Worm (Caenorhabditis elegans): ENCODE results near the gene fip-7.
"Not testable (repeated sequence)": the region's sequence is repeated elsewhere in the genome, so short reads cannot be mapped to it uniquely, and the experiment has no call there.

- not testable (repeated sequence) for TF ChIP-seq mef-2 (tag; optimal IDR thresholded peaks at IDR 0.05); hlh-17 (GFP tag; optimal IDR thresholded peaks at IDR 0.05; ENCODE audit: borderline replicate concordance); ceh-90 (tag; optimal IDR thresholded peaks at IDR 0.05); ama-1 (optimal IDR thresholded peaks at IDR 0.05); lsy-2 (tag; optimal IDR thresholded peaks at IDR 0.05); nhr-76 (tag; optimal IDR thresholded peaks at IDR 0.05); nhr-84 (tag; optimal IDR thresholded peaks at IDR 0.05); unc-62 (GFP tag; optimal IDR thresholded peaks at IDR 0.05); snpc-4 (tag; optimal IDR thresholded peaks at IDR 0.05)
These were observed 29.8 kb downstream of the fip-7 start, which contains the start of gene set-26 for ce11 chrIV:16655783-16656182.
